Worm (Caenorhabditis elegans) whole organism, mixed stage, embryonic: Measurements from ENCODE around the gene nspe-5.

Source experiments
- elt-3 ChIP-seq: fragments of 150-350 bp; optimal IDR thresholded peaks from 2 replicates; lab custom pipeline; 2014; ENCODE audit warnings: missing biosample characterization, missing genetic modification characterization
- lsy-2 ChIP-seq: fragments of 150-350 bp; optimal IDR thresholded peaks from 2 replicates; lab custom pipeline; 2014; ENCODE audit warnings: missing biosample characterization, missing genetic modification characterization
- pha-4 ChIP-seq: fragments of 150-350 bp; optimal IDR thresholded peaks from 2 replicates; lab custom pipeline; 2018; ENCODE audit warnings: missing biosample characterization, missing genetic modification reagents, missing genetic modification characterization

- TF ChIP-seq pha-4 (tag; lab: Kevin White, UChicago) (no peak), elt-3 (no peak), lsy-2 (tag; lab: Kevin White, UChicago) (no peak)
These were observed 29.7 kb downstream of the nspe-5 start for ce11 chrII:12658409-12658808.
